Worm (Caenorhabditis elegans): ENCODE measurements around the gene F22E5.2.
"Not testable (repeated sequence)": the region's sequence is repeated elsewhere in the genome, so short reads cannot be mapped to it uniquely, and the experiment has no call there.

DNA sequence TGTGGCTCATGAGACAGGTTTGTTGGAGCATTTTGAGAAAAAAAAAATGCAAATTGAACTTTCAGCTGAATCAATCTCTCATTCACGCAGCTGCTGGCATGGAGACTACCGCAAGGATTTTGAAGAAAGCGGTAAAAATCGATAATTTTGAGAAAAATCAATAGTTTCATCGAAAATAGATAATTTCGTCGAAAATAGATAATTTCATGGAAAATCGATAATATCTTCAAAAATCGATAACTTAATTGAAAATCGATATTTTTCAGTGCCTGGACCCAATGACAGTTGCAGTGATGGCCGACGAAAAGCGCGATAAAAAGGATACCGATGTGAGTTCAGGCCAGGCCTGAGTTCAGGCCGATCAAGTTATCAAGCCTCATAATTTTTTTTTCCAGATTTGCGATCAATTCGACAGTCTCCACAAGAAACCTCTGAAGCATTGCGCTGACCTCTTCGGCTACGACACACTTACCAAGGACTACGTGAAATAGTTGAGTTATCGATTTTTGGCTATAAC lies 42.2 kb upstream of the F22E5.2 start, which contains the start of gene D2062.4:
- TF ChIP-seq unc-62 (GFP tag; optimal IDR thresholded peaks at IDR 0.05); lsy-2 (tag; optimal IDR thresholded peaks at IDR 0.05); mab-5 (tag; optimal IDR thresholded peaks at IDR 0.05); nhr-28 (tag; optimal IDR thresholded peaks at IDR 0.05): not testable (repeated sequence)
